Fruit fly (Drosophila melanogaster) S2 (cell line): Measurements from ENCODE around the gene CG5687.
A peak's percentile ranks its signal among the peaks of the same experiment; 100 is the strongest.

Source experiments
- CG8478 ChIP-seq: fragments of >200 bp; optimal IDR thresholded peaks from 2 replicates; lab custom pipeline; 2018
- CTCF ChIP-seq, 2 experiments: fragments of >200 bp; optimal IDR thresholded peaks; 2 replicates each; lab custom pipeline; 2018

Gene CG5687

dm6 chr3L:1890941-1891340 lies 48.0 kb downstream of the CG5687 start:
- no peak for TF ChIP-seq CG8478 (lab: Kevin White, UChicago)
- TF ChIP-seq CTCF (optimal IDR thresholded peaks at IDR 0.05; lab: Kevin White, UChicago): peak; percentile 59 to 73

DNA sequence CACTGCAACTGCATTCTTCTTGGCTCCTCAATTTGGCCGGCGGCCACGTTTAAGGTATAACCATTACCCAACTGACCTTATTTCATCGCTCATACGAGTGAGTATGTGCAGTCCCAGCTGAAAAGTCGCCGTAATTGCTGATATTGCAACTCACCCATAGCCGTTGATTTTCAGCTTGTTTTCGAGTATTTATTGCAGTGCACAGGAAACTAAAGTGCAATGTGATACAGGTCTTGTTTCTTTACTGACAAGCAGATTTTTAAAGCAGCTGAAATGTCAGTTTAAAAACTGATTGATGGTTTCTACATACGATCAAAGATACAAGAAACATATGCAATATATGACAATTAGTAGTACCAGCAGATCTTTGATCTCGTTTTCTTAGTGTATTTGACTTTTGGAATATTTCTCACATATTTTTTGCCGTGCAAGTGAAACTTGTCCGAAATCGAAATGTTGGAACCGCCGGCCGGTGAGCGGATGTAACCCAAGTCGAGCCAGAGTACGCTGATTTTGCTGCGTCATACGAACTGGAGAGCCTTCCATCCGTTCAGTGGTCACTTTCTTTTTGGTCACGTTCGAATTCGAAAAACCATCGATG lies 50.9 kb downstream of the CG5687 start:
- TF ChIP-seq CG8478 (lab: Kevin White, UChicago): no peak
- no peak for TF ChIP-seq CTCF (optimal IDR thresholded peaks at IDR 0.05; lab: Kevin White, UChicago)

DNA sequence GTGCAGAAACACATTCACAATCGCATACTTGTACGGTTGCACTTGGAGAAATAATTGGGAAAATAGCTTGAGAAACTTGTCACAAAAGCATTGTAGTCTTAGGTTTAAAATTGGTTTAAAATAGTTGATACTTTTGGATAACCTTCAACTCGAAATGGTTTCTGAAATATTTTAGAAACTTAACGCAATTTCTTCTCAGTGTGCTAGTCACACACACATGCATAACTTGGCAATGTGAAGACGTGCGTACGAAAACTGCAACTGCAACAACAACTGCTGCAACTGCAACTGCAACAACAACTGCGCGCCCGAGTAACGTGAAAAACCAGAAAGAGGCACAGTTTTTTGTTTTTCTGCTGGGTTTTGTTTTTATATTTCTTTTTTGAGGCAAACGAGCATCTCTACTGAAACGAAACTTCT lies 52.8 kb downstream of the CG5687 start:
- TF ChIP-seq CG8478 (lab: Kevin White, UChicago): no peak

DNA sequence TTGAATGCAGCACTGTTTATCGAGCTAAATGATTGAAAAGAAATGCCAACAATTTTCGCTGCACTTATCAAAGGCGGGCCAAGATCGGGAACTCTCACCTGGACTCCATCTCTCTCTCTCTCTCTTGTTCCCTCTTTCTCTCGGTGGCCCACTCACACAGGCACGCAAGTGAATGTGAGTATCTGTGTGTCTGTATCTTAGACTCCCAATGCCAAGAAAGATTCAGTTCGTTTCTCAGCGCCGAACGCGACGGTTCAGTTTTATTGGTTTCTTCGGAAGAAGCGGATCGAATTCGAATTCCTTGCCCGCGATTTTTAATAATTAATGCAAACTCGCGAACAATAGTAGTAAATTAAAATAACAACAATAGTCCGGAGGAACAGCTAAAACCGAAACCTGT lies 53.5 kb downstream of the CG5687 start, which contains the start of gene Tmhs:
Gene Tmhs, plus strand, starts transcription at position 222 of the 400 bp plus-strand sequence.
- TF ChIP-seq CTCF (optimal IDR thresholded peaks at IDR 0.05; lab: Kevin White, UChicago): no peak
- no peak for TF ChIP-seq CG8478 (lab: Kevin White, UChicago)

DNA sequence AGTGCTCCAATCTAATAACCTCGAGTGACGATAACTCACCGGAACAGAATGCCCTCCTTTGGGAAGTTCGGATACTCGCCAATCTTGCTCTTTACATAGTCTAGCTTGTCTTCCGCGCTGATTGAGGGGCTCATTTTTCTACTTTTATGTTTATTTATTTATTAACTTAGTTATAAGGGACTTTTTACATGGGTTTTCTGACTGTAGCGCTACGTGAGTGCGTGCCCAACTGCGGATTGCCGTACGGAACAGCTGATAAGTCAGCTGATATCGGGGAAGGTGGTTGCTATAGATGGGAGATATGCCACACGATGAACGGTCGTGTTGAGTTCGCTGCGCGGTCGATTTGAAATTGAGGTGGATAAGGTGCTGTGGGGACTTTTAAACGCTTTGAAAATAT lies 54.3 kb downstream of the CG5687 start, which contains the start of gene Aprt:
Gene Aprt, minus strand, starts transcription at position 368 of the 400 bp plus-strand sequence.
- TF ChIP-seq CTCF (optimal IDR thresholded peaks at IDR 0.05; lab: Kevin White, UChicago): no peak
- no peak for TF ChIP-seq CG8478 (lab: Kevin White, UChicago)
